Worm (Caenorhabditis elegans): ENCODE results near the gene pqm-1.
A peak's percentile ranks its signal among the peaks of the same experiment; 100 is the strongest.

Gene pqm-1

ce11 chrII:11150976-11151375 lies 1.4 kb downstream of the pqm-1 start (continued):
- no peak for TF ChIP-seq C06A6.2 (GFP tag; conservative IDR thresholded peaks at IDR 0.05)

- no peak for TF ChIP-seq lsl-1 (GFP tag; optimal IDR thresholded peaks at IDR 0.05)
- TF ChIP-seq F33H1.4 (GFP tag; IDR thresholded peaks at IDR 0.05) = no peak; the same call in 1 of the 2 replicates
- TF ChIP-seq ccch-3 (GFP tag; optimal IDR thresholded peaks at IDR 0.05) = no peak
- 0 out of 2 replicates have a peak, but pooled peaks have one; percentile 29 for TF ChIP-seq cebp-2 (GFP tag; IDR thresholded peaks at IDR 0.05)
- no peak for TF ChIP-seq ceh-58 (GFP tag; IDR thresholded peaks at IDR 0.05)
- no peak for TF ChIP-seq T07F8.4 (tag; optimal IDR thresholded peaks at IDR 0.05)
- TF ChIP-seq zim-3 (tag; optimal IDR thresholded peaks at IDR 0.05) = no peak
- no peak for TF ChIP-seq efl-1 (GFP tag; optimal IDR thresholded peaks at IDR 0.05)
- peak; percentile 48 for TF ChIP-seq dpff-1 (tag; optimal IDR thresholded peaks at IDR 0.05)
- TF ChIP-seq nfya-1 (tag; optimal IDR thresholded peaks at IDR 0.05; ENCODE audit: borderline replicate concordance, insufficient read depth) = no peak
- TF ChIP-seq Y56A3A.18 (GFP tag; IDR thresholded peaks at IDR 0.05) = peak; percentile 91
- TF ChIP-seq ZK185.1 (tag; optimal IDR thresholded peaks at IDR 0.05; ENCODE audit: poor library complexity, severe bottlenecking) = peak; percentile 10
- no peak for TF ChIP-seq F39B2.1 (GFP tag; IDR thresholded peaks at IDR 0.05)
- no peak for TF ChIP-seq die-1 (tag; optimal IDR thresholded peaks at IDR 0.05)
- TF ChIP-seq lin-40 (tag; optimal IDR thresholded peaks at IDR 0.05) = peak; percentile 10
- no peak; the same call in 1 of the 2 replicates for TF ChIP-seq dox-1 (GFP tag; IDR thresholded peaks at IDR 0.05)
- 0 out of 2 replicates have a peak, but pooled peaks have one; percentile 32 for TF ChIP-seq lin-26 (GFP tag; IDR thresholded peaks at IDR 0.05)
- no peak for TF ChIP-seq snpc-4 (GFP tag; optimal IDR thresholded peaks at IDR 0.05)
- peak in 3 of 4 experiments; percentile 10 to 17 (median 16) for TF ChIP-seq snpc-4 (tag; optimal IDR thresholded peaks at IDR 0.05)
- TF ChIP-seq rcor-1 (GFP tag; IDR thresholded peaks at IDR 0.05) = no peak
- TF ChIP-seq madf-3 (GFP tag; IDR thresholded peaks at IDR 0.05) = peak; percentile 77
- peak; percentile 24 for TF ChIP-seq nhr-80 (tag; optimal IDR thresholded peaks at IDR 0.05)
- TF ChIP-seq ztf-22 (GFP tag; optimal IDR thresholded peaks at IDR 0.05) = peak; percentile 73
- TF ChIP-seq aptf-3 (GFP tag; IDR thresholded peaks at IDR 0.05) = no peak
- peak; percentile 34 for TF ChIP-seq lin-54 (GFP tag; optimal IDR thresholded peaks at IDR 0.05)
- TF ChIP-seq Y53F4B.3 (GFP tag; IDR thresholded peaks at IDR 0.05) = no peak
- peak; percentile 89 for TF ChIP-seq nfyb-1 (GFP tag; IDR thresholded peaks at IDR 0.05)
- TF ChIP-seq pbrm-1 (GFP tag; IDR thresholded peaks at IDR 0.05) = peak; percentile 70; the same call in 1 of the 2 replicates
- no peak for TF ChIP-seq hlh-26 (GFP tag; conservative IDR thresholded peaks at IDR 0.05)
- TF ChIP-seq ztf-26 (tag; optimal IDR thresholded peaks at IDR 0.05) = no peak
- TF ChIP-seq F57C9.4 (tag; optimal IDR thresholded peaks at IDR 0.05) = no peak
- no peak for TF ChIP-seq C17E4.6 (GFP tag; IDR thresholded peaks at IDR 0.05)
- TF ChIP-seq hsf-1 (GFP tag; IDR thresholded peaks at IDR 0.05) = 0 out of 2 replicates have a peak, but pooled peaks have one; percentile 17
- no peak for TF ChIP-seq nhr-120 (GFP tag; IDR thresholded peaks at IDR 0.05)
- 0 out of 2 replicates have a peak, but pooled peaks have one; percentile 37 for TF ChIP-seq ztf-28 (GFP tag; IDR thresholded peaks at IDR 0.05)
- no peak for TF ChIP-seq T26A5.8 (tag; optimal IDR thresholded peaks at IDR 0.05)
- TF ChIP-seq ceh-100 (GFP tag; IDR thresholded peaks at IDR 0.05) = no peak
- peak; percentile 80 for TF ChIP-seq atf-7 (tag; optimal IDR thresholded peaks at IDR 0.05)
- peak; percentile 40; the same call in 1 of the 2 replicates for TF ChIP-seq egl-44 (GFP tag; IDR thresholded peaks at IDR 0.05)
- TF ChIP-seq snpc-1.1 (tag; optimal IDR thresholded peaks at IDR 0.05; ENCODE audit: insufficient read depth) = no peak
- peak; percentile 95 for TF ChIP-seq Y53G8AR.9 (GFP tag; conservative IDR thresholded peaks at IDR 0.05)
- TF ChIP-seq ama-1 (optimal IDR thresholded peaks at IDR 0.05) = peak; percentile 31
- no peak for TF ChIP-seq ama-1 (GFP tag; optimal IDR thresholded peaks at IDR 0.05)
- peak; percentile 17 for TF ChIP-seq F22D6.2 (tag; optimal IDR thresholded peaks at IDR 0.05)
- TF ChIP-seq attf-6 (GFP tag; IDR thresholded peaks at IDR 0.05) = 0 out of 2 replicates have a peak, but pooled peaks have one; percentile 10
These were observed 2.3 kb downstream of the pqm-1 start for ce11 chrII:11149866-11150685.
